Fruit fly (Drosophila melanogaster) whole organism, wandering third instar larva: ENCODE measurements around the gene ct.

Experiments used
- Abd-B ChIP-seq: fragments of >200 bp; optimal IDR thresholded peaks from 2 replicates; lab custom pipeline; 2017; ENCODE audit warnings: missing biosample characterization, missing genetic modification characterization
- CG32264 ChIP-seq: fragments of 200-800 bp; sonication (Bioruptor generic); optimal IDR thresholded peaks from 2 replicates; lab custom pipeline; 2016; ENCODE audit warnings: missing biosample characterization, missing genetic modification characterization
- CG9705 ChIP-seq: fragments of 200-800 bp; sonication (Bioruptor generic); optimal IDR thresholded peaks from 2 replicates; lab custom pipeline; 2018; ENCODE audit warnings: missing biosample characterization, mild to moderate bottlenecking, missing genetic modification characterization
- CrebA ChIP-seq: fragments of 200-800 bp; sonication (Bioruptor generic); optimal IDR thresholded peaks from 2 replicates; lab custom pipeline; 2016; ENCODE audit warnings: missing biosample characterization, mild to moderate bottlenecking, missing genetic modification characterization, borderline replicate concordance
- Dfd ChIP-seq: fragments of >200 bp; optimal IDR thresholded peaks from 2 replicates; lab custom pipeline; 2017; ENCODE audit warnings: missing biosample characterization, missing genetic modification characterization
- Dif ChIP-seq: fragments of 200-275, 200-300 bp; sonication (Bioruptor generic); optimal IDR thresholded peaks from 2 replicates; lab custom pipeline; 2018; ENCODE audit warnings: missing biosample characterization, missing genetic modification characterization; ENCODE audit not compliant: partially characterized antibody
- GATAd ChIP-seq: sonication (Bioruptor generic); optimal IDR thresholded peaks from 2 replicates; lab custom pipeline; 2016; ENCODE audit warnings: missing biosample characterization, missing genetic modification characterization
- HLH106 ChIP-seq: fragments of 200-800 bp; optimal IDR thresholded peaks from 3 replicates; lab custom pipeline; 2019; ENCODE audit warnings: missing biosample characterization, mild to moderate bottlenecking, missing genetic modification characterization, moderate library complexity
- Hnf4 ChIP-seq: fragments of 200-800 bp; sonication (Bioruptor generic); optimal IDR thresholded peaks from 2 replicates; lab custom pipeline; 2016; ENCODE audit warnings: missing biosample characterization, mild to moderate bottlenecking, missing genetic modification characterization
- Hr78 ChIP-seq: fragments of >200 bp; optimal IDR thresholded peaks from 2 replicates; lab custom pipeline; 2017; ENCODE audit warnings: missing biosample characterization, missing genetic modification characterization
- Hr83 ChIP-seq: fragments of 200-300 bp; sonication (Bioruptor generic); optimal IDR thresholded peaks from 2 replicates; lab custom pipeline; 2016; ENCODE audit warnings: missing biosample characterization, mild to moderate bottlenecking, missing genetic modification characterization, moderate library complexity; ENCODE audit not compliant: poor library complexity, severe bottlenecking
- Jra ChIP-seq: sonication (Bioruptor generic); optimal IDR thresholded peaks from 2 replicates; lab custom pipeline; 2016; ENCODE audit warnings: missing biosample characterization, missing genetic modification characterization
- Mio ChIP-seq: sonication (Bioruptor generic); optimal IDR thresholded peaks from 2 replicates; lab custom pipeline; 2016; ENCODE audit warnings: missing biosample characterization, missing genetic modification characterization
- Myc ChIP-seq: fragments of >200 bp; optimal IDR thresholded peaks from 2 replicates; lab custom pipeline; 2017
- N ChIP-seq: fragments of >200 bp; optimal IDR thresholded peaks from 2 replicates; lab custom pipeline; 2018; ENCODE audit warnings: missing biosample characterization, missing external identifiers, missing genetic modification characterization
- OdsH ChIP-seq: fragments of 200-800 bp; sonication (Bioruptor generic); optimal IDR thresholded peaks from 2 replicates; lab custom pipeline; 2016; ENCODE audit warnings: missing biosample characterization, mild to moderate bottlenecking, missing genetic modification characterization
- Rel ChIP-seq, 2 experiments: fragments of 200-800 bp; sonication (Bioruptor generic) in 1 of 2; optimal IDR thresholded peaks; 2 replicates in 1 of 2; 3 replicates in 1 of 2; lab custom pipeline; 2016 to 2019; ENCODE audit warnings: mild to moderate bottlenecking in 2 of 2, missing biosample characterization in 2 of 2, missing genetic modification characterization in 2 of 2, moderate library complexity in 1 of 2
- Sp1 ChIP-seq: fragments of 200-800 bp; sonication (Bioruptor generic); optimal IDR thresholded peaks from 3 replicates; lab custom pipeline; 2019; ENCODE audit warnings: missing biosample characterization, mild to moderate bottlenecking, missing genetic modification characterization, moderate library complexity
- Vsx2 ChIP-seq: fragments of 200-300, 225-300 bp; sonication (Bioruptor generic); optimal IDR thresholded peaks from 2 replicates; lab custom pipeline; 2018; ENCODE audit warnings: missing biosample characterization, missing genetic modification characterization; ENCODE audit not compliant: partially characterized antibody
- br ChIP-seq: fragments of 200-800 bp; sonication (Bioruptor generic); optimal IDR thresholded peaks from 2 replicates; lab custom pipeline; 2016; ENCODE audit warnings: missing biosample characterization, missing genetic modification characterization
- brk ChIP-seq: fragments of 200-800 bp; sonication (Bioruptor generic); optimal IDR thresholded peaks from 2 replicates; lab custom pipeline; 2016; ENCODE audit warnings: missing biosample characterization, mild to moderate bottlenecking, missing genetic modification characterization
- dl ChIP-seq, 2 experiments: fragments of 175-275, 200-275 bp in 1 of 2; fragments of 200-275 bp in 1 of 2; sonication (Bioruptor generic); optimal IDR thresholded peaks; lab custom pipeline; 2018; ENCODE audit warnings: mild to moderate bottlenecking in 2 of 2, missing biosample characterization in 2 of 2, missing genetic modification characterization in 2 of 2, moderate library complexity in 2 of 2; ENCODE audit not compliant: partially characterized antibody in 2 of 2, insufficient read depth in 1 of 2
- dmrt93B ChIP-seq: fragments of 200-800 bp; sonication (Bioruptor generic); optimal IDR thresholded peaks from 2 replicates; lab custom pipeline; 2018; ENCODE audit warnings: missing biosample characterization, mild to moderate bottlenecking, missing genetic modification characterization
- dsf ChIP-seq: sonication (Bioruptor generic); optimal IDR thresholded peaks from 2 replicates; lab custom pipeline; 2016; ENCODE audit warnings: missing biosample characterization, missing genetic modification characterization, borderline replicate concordance
- ey ChIP-seq: fragments of 200-800 bp; sonication (Bioruptor generic); optimal IDR thresholded peaks from 2 replicates; lab custom pipeline; 2016; ENCODE audit warnings: missing biosample characterization, missing genetic modification characterization
- foxo ChIP-seq, 2 experiments: fragments of 200-800 bp; sonication (Bioruptor generic); optimal IDR thresholded peaks; 2 replicates in 1 of 2; 3 replicates in 1 of 2; lab custom pipeline; 2016 to 2017; ENCODE audit warnings: missing biosample characterization in 2 of 2, missing genetic modification characterization in 2 of 2
- fru ChIP-seq: fragments of 200-800 bp; sonication (Bioruptor generic); optimal IDR thresholded peaks from 3 replicates; lab custom pipeline; 2016; ENCODE audit warnings: missing biosample characterization, mild to moderate bottlenecking, missing genetic modification characterization
- h ChIP-seq: fragments of 200-800 bp; sonication (Bioruptor generic); optimal IDR thresholded peaks from 3 replicates; lab custom pipeline; 2016; ENCODE audit warnings: missing biosample characterization, mild to moderate bottlenecking, missing genetic modification characterization
- jim ChIP-seq: fragments of 175-275, 200-325 bp; sonication (Bioruptor generic); optimal IDR thresholded peaks from 2 replicates; lab custom pipeline; 2016; ENCODE audit warnings: missing biosample characterization, mild to moderate bottlenecking, missing genetic modification characterization
- lola ChIP-seq: fragments of >200 bp; optimal IDR thresholded peaks from 2 replicates; lab custom pipeline; 2017; ENCODE audit warnings: missing biosample characterization, missing genetic modification characterization
- pan ChIP-seq: fragments of >200 bp; optimal IDR thresholded peaks from 2 replicates; lab custom pipeline; 2017
- psq ChIP-seq: fragments of 200-800 bp; sonication (Bioruptor generic); optimal IDR thresholded peaks from 3 replicates; lab custom pipeline; 2017; ENCODE audit warnings: missing biosample characterization, mild to moderate bottlenecking, missing genetic modification characterization, moderate library complexity
- rgr ChIP-seq: fragments of 200-800 bp; sonication (Bioruptor generic); optimal IDR thresholded peaks from 3 replicates; lab custom pipeline; 2016; ENCODE audit warnings: missing biosample characterization, mild to moderate bottlenecking, missing genetic modification characterization
- sage ChIP-seq: fragments of 200-800 bp; sonication (Bioruptor generic); optimal IDR thresholded peaks from 2 replicates; lab custom pipeline; 2016; ENCODE audit warnings: missing biosample characterization, mild to moderate bottlenecking, missing genetic modification characterization
- sv ChIP-seq: fragments of 200-800 bp; sonication (Bioruptor generic); optimal IDR thresholded peaks from 3 replicates; lab custom pipeline; 2016; ENCODE audit warnings: missing biosample characterization, missing genetic modification characterization
- tai ChIP-seq: sonication (Bioruptor generic); optimal IDR thresholded peaks from 2 replicates; lab custom pipeline; 2016; ENCODE audit warnings: missing biosample characterization, missing genetic modification characterization
- usp ChIP-seq: fragments of >200 bp; optimal IDR thresholded peaks from 2 replicates; lab custom pipeline; 2017; ENCODE audit warnings: missing biosample characterization, missing genetic modification characterization
- woc ChIP-seq: sonication (Bioruptor generic); optimal IDR thresholded peaks from 2 replicates; lab custom pipeline; 2016; ENCODE audit warnings: missing biosample characterization, mild to moderate bottlenecking, missing genetic modification characterization

ct gene

dm6 chrX:7692740-7693064, 84.5 kb downstream of the ct start:
- TF ChIP-seq ey: peak; percentile 86
- no peak for TF ChIP-seq usp (GFP tag; lab: Kevin White, UChicago)
- peak; percentile 55 for TF ChIP-seq GATAd (GFP tag; lab: Kevin White, UChicago)
- no peak for TF ChIP-seq Vsx2 (GFP tag; lab: Kevin White, UChicago)
- no peak for TF ChIP-seq Hr78 (GFP tag; lab: Kevin White, UChicago)
- peak; percentile 79 for TF ChIP-seq fru (GFP tag; lab: Kevin White, UChicago)
- TF ChIP-seq Myc (lab: Kevin White, UChicago): no peak
- TF ChIP-seq Jra: no peak
- TF ChIP-seq Sp1 (GFP tag; lab: Kevin White, UChicago): no peak
- peak; percentile 31 for TF ChIP-seq CG9705 (GFP tag; lab: Kevin White, UChicago)
- peak; percentile 34 for TF ChIP-seq psq
- TF ChIP-seq Rel (GFP tag; optimal IDR thresholded peaks at IDR 0.05; lab: Kevin White, UChicago): no peak
- TF ChIP-seq Rel (tag; optimal IDR thresholded peaks at IDR 0.05; lab: Kevin White, UChicago): no peak
- TF ChIP-seq woc: peak; percentile 43
- peak; percentile 63 for TF ChIP-seq tai (GFP tag; lab: Kevin White, UChicago)
- peak; percentile 73 for TF ChIP-seq HLH106 (tag; lab: Kevin White, UChicago)
- no peak for TF ChIP-seq dsf (GFP tag; lab: Kevin White, UChicago)
- TF ChIP-seq jim (GFP tag; lab: Kevin White, UChicago): no peak
- TF ChIP-seq dmrt93B (GFP tag; lab: Kevin White, UChicago): peak; percentile 53
- TF ChIP-seq pan (lab: Kevin White, UChicago): no peak
- peak; percentile 63 for TF ChIP-seq br (GFP tag; lab: Kevin White, UChicago)
- peak in 1 of 2 experiments; percentile 82 for TF ChIP-seq foxo (GFP tag; optimal IDR thresholded peaks at IDR 0.05; lab: Kevin White, UChicago)
- TF ChIP-seq rgr (GFP tag; lab: Kevin White, UChicago): peak; percentile 77
- TF ChIP-seq brk (GFP tag; lab: Kevin White, UChicago): peak; percentile 58
- peak; percentile 45 for TF ChIP-seq sv
- TF ChIP-seq dl (GFP tag; optimal IDR thresholded peaks at IDR 0.05; lab: Kevin White, UChicago; ENCODE audit: insufficient read depth in 1 of 2, partially characterized antibody in 2 of 2): no peak
- no peak for TF ChIP-seq lola (GFP tag; lab: Kevin White, UChicago)
- peak; percentile 78 for TF ChIP-seq OdsH (GFP tag; lab: Kevin White, UChicago)
- no peak for TF ChIP-seq CrebA (GFP tag; lab: Kevin White, UChicago)
- TF ChIP-seq sage: no peak
- no peak for TF ChIP-seq N (GFP tag; lab: Kevin White, UChicago)
- TF ChIP-seq Hnf4 (GFP tag; lab: Kevin White, UChicago): peak; percentile 65
- TF ChIP-seq Abd-B: no peak
- TF ChIP-seq Dif (GFP tag; lab: Kevin White, UChicago): no peak
- TF ChIP-seq CG32264 (GFP tag; lab: Kevin White, UChicago): no peak
- no peak for TF ChIP-seq Mio (GFP tag; lab: Kevin White, UChicago)
- peak; percentile 80 for TF ChIP-seq h
- TF ChIP-seq Dfd (GFP tag; lab: Kevin White, UChicago): no peak
- TF ChIP-seq Hr83 (GFP tag; lab: Kevin White, UChicago): no peak

- no peak for TF ChIP-seq lola (GFP tag; lab: Kevin White, UChicago)
- TF ChIP-seq Vsx2 (GFP tag; lab: Kevin White, UChicago): no peak
- TF ChIP-seq dl (GFP tag; optimal IDR thresholded peaks at IDR 0.05; lab: Kevin White, UChicago; ENCODE audit: insufficient read depth in 1 of 2, partially characterized antibody in 2 of 2): no peak
- TF ChIP-seq Dif (GFP tag; lab: Kevin White, UChicago): no peak
- TF ChIP-seq OdsH (GFP tag; lab: Kevin White, UChicago): no peak
- TF ChIP-seq Dfd (GFP tag; lab: Kevin White, UChicago): no peak
Observed at dm6 chrX:7693423-7693822, 85.2 kb downstream of the ct start.

dm6 chrX:7694207-7694606, 86.0 kb downstream of the ct start:
- TF ChIP-seq CrebA (GFP tag; lab: Kevin White, UChicago) (peak; percentile 6), Sp1 (GFP tag; lab: Kevin White, UChicago) (no peak), Rel (GFP tag; optimal IDR thresholded peaks at IDR 0.05; lab: Kevin White, UChicago) (no peak), Rel (tag; optimal IDR thresholded peaks at IDR 0.05; lab: Kevin White, UChicago) (peak; percentile 18)
